Worm (Caenorhabditis elegans) whole organism, L4 larva: ENCODE data around the gene F21C10.7.

ENCODE experiments used
- D1046.2 ChIP-seq: fragments of 200-800 bp; sonication (Bioruptor generic); IDR thresholded peaks from 2 replicates; pipeline ENCODE4 v1.3.6; 2022; ENCODE audit warnings: missing genetic modification characterization, missing compliant biosample characterization
- F10B5.3 ChIP-seq: sonication (generic microtip); optimal IDR thresholded peaks from 2 replicates; lab custom pipeline; 2016; ENCODE audit warnings: mild to moderate bottlenecking, missing genetic modification characterization, missing compliant biosample characterization
- F37D6.2 ChIP-seq: sonication (generic microtip); optimal IDR thresholded peaks from 2 replicates; lab custom pipeline; 2016; ENCODE audit warnings: mild to moderate bottlenecking, missing genetic modification characterization, missing compliant biosample characterization
- F49E8.2 ChIP-seq: sonication (generic microtip); optimal IDR thresholded peaks from 2 replicates; lab custom pipeline; 2016; ENCODE audit warnings: missing compliant biosample characterization, mild to moderate bottlenecking, missing genetic modification characterization, borderline replicate concordance
- R02D3.7 ChIP-seq: fragments of 150-350 bp; sonication (generic microtip); optimal IDR thresholded peaks from 3 replicates; lab custom pipeline; 2014; ENCODE audit warnings: missing biosample characterization, missing genetic modification characterization
- T26A8.4 ChIP-seq: fragments of 200-800 bp; sonication (Bioruptor generic); IDR thresholded peaks from 2 replicates; pipeline ENCODE4 v1.3.6; 2022; ENCODE audit warnings: missing genetic modification characterization, missing compliant biosample characterization
- arid-1 ChIP-seq: fragments of 200-800 bp; sonication (Bioruptor generic); conservative IDR thresholded peaks from 2 replicates; pipeline ENCODE4 v1.3.6; 2022; ENCODE audit warnings: missing genetic modification reagents, missing genetic modification characterization, missing compliant biosample characterization
- ceh-20 ChIP-seq: fragments of 200-800 bp; sonication (Bioruptor generic); IDR thresholded peaks from 2 replicates; pipeline ENCODE4 v1.3.6; 2022; ENCODE audit warnings: missing genetic modification reagents, missing genetic modification characterization, missing compliant biosample characterization
- ceh-28 ChIP-seq: fragments of 150-350 bp; optimal IDR thresholded peaks from 2 replicates; lab custom pipeline; 2014; ENCODE audit warnings: missing biosample characterization, missing genetic modification reagents, missing genetic modification characterization
- ceh-44 ChIP-seq: fragments of 200-800 bp; sonication (Bioruptor generic); IDR thresholded peaks from 2 replicates; pipeline ENCODE4 v1.3.6; 2022; ENCODE audit warnings: missing genetic modification reagents, missing genetic modification characterization, missing compliant biosample characterization
- ceh-62 ChIP-seq: sonication (generic microtip); optimal IDR thresholded peaks from 2 replicates; lab custom pipeline; 2017; ENCODE audit warnings: missing biosample characterization, missing genetic modification characterization
- ceh-82 ChIP-seq: sonication (generic microtip); optimal IDR thresholded peaks from 2 replicates; lab custom pipeline; 2017; ENCODE audit warnings: missing biosample characterization, missing genetic modification characterization
- ces-1 ChIP-seq: fragments of 150-350 bp; sonication (generic microtip); optimal IDR thresholded peaks from 4 replicates; lab custom pipeline; 2014; ENCODE audit warnings: missing biosample characterization, missing genetic modification reagents, missing genetic modification characterization
- dmd-8 ChIP-seq: fragments of 200-800 bp; sonication (Bioruptor generic); IDR thresholded peaks from 2 replicates; pipeline ENCODE4 v1.3.6; 2022; ENCODE audit warnings: missing genetic modification characterization, missing compliant biosample characterization
- dmd-9 ChIP-seq: fragments of 200-800 bp; sonication (Bioruptor generic); IDR thresholded peaks from 2 replicates; pipeline ENCODE4 v1.3.6; 2022; ENCODE audit warnings: missing genetic modification reagents, missing genetic modification characterization, missing compliant biosample characterization
- dpl-1 ChIP-seq: fragments of 150-350 bp; optimal IDR thresholded peaks from 2 replicates; lab custom pipeline; 2014; ENCODE audit warnings: missing biosample characterization, missing genetic modification reagents, missing genetic modification characterization
- fkh-10 ChIP-seq: fragments of 150-350 bp; optimal IDR thresholded peaks from 2 replicates; lab custom pipeline; 2014; ENCODE audit warnings: missing biosample characterization, missing genetic modification reagents, missing genetic modification characterization
- hlh-11 ChIP-seq: fragments of 200-800 bp; sonication (Bioruptor generic); optimal IDR thresholded peaks from 2 replicates; lab custom pipeline; 2018; ENCODE audit warnings: mild to moderate bottlenecking, missing genetic modification characterization, missing compliant biosample characterization
- hlh-30 ChIP-seq: sonication (generic microtip); optimal IDR thresholded peaks from 2 replicates; lab custom pipeline; 2017; ENCODE audit warnings: antibody characterized with exemption, mild to moderate bottlenecking, missing genetic modification characterization, missing compliant biosample characterization; ENCODE audit not compliant: insufficient read depth
- jun-1 ChIP-seq: fragments of 150-350 bp; optimal IDR thresholded peaks from 2 replicates; lab custom pipeline; 2014; ENCODE audit warnings: missing biosample characterization, missing genetic modification reagents, missing genetic modification characterization
- lin-1 ChIP-seq: fragments of 200-800 bp; sonication (Bioruptor generic); IDR thresholded peaks from 2 replicates; pipeline ENCODE4 v1.3.6; 2022; ENCODE audit warnings: missing genetic modification reagents, missing genetic modification characterization, missing compliant biosample characterization
- lin-13 ChIP-seq: fragments of 150-350 bp; optimal IDR thresholded peaks from 2 replicates; lab custom pipeline; 2014; ENCODE audit warnings: missing biosample characterization, missing genetic modification reagents, missing genetic modification characterization
- lin-15B ChIP-seq: fragments of 150-350 bp; sonication (generic microtip); optimal IDR thresholded peaks from 3 replicates; lab custom pipeline; 2014; ENCODE audit warnings: missing biosample characterization, missing genetic modification characterization
- lin-38 ChIP-seq: fragments of 200-800 bp; sonication (Bioruptor generic); IDR thresholded peaks from 2 replicates; pipeline ENCODE4 v1.3.6; 2022; ENCODE audit warnings: missing genetic modification reagents, missing genetic modification characterization, missing compliant biosample characterization
- mdl-1 ChIP-seq, 2 experiments: fragments of 150-350 bp in 1 of 2; sonication (generic microtip) in 1 of 2; optimal IDR thresholded peaks; 2 replicates each; lab custom pipeline; 2014 to 2017; ENCODE audit warnings: missing biosample characterization in 2 of 2, missing genetic modification characterization in 2 of 2
- mdt-29 ChIP-seq: fragments of 200-800 bp; sonication (Bioruptor generic); IDR thresholded peaks from 2 replicates; pipeline ENCODE4 v1.3.6; 2022; ENCODE audit warnings: missing genetic modification reagents, missing genetic modification characterization, missing compliant biosample characterization
- mep-1 ChIP-seq: fragments of 150-350 bp; sonication (generic microtip); optimal IDR thresholded peaks from 3 replicates; lab custom pipeline; 2014; ENCODE audit warnings: missing biosample characterization, missing genetic modification characterization
- mes-2 ChIP-seq: sonication (generic microtip); optimal IDR thresholded peaks from 2 replicates; lab custom pipeline; 2016; ENCODE audit warnings: missing genotype, mild to moderate bottlenecking, missing genetic modification characterization, missing compliant biosample characterization; ENCODE audit not compliant: poor library complexity, severe bottlenecking
- mxl-2 ChIP-seq: fragments of 200-800 bp; sonication (Bioruptor generic); conservative IDR thresholded peaks from 2 replicates; pipeline ENCODE4 v1.3.6; 2022; ENCODE audit warnings: missing genetic modification reagents, missing genetic modification characterization, missing compliant biosample characterization
- nhr-11 ChIP-seq: fragments of 150-350 bp; optimal IDR thresholded peaks from 2 replicates; lab custom pipeline; 2014; ENCODE audit warnings: missing biosample characterization, missing genetic modification characterization
- nhr-25 ChIP-seq: sonication (generic microtip); optimal IDR thresholded peaks from 2 replicates; lab custom pipeline; 2017; ENCODE audit warnings: missing genetic modification characterization, mild to moderate bottlenecking, missing compliant biosample characterization, antibody characterized with exemption, moderate library complexity, borderline replicate concordance; ENCODE audit not compliant: insufficient read depth
- nhr-28 ChIP-seq: fragments of 150-350 bp; optimal IDR thresholded peaks from 2 replicates; lab custom pipeline; 2014; ENCODE audit warnings: missing biosample characterization, missing genetic modification characterization
- nhr-41 ChIP-seq: fragments of 200-800 bp; sonication (Bioruptor generic); IDR thresholded peaks from 2 replicates; pipeline ENCODE4 v1.3.6; 2022; ENCODE audit warnings: missing genetic modification reagents, missing genetic modification characterization, missing compliant biosample characterization
- nhr-42 ChIP-seq: fragments of 200-800 bp; sonication (Bioruptor generic); IDR thresholded peaks from 2 replicates; pipeline ENCODE4 v1.3.6; 2022; ENCODE audit warnings: missing genetic modification characterization, missing compliant biosample characterization
- nhr-48 ChIP-seq: sonication (generic microtip); optimal IDR thresholded peaks from 2 replicates; lab custom pipeline; 2016; ENCODE audit warnings: mild to moderate bottlenecking, missing genetic modification characterization, missing compliant biosample characterization
- nhr-77 ChIP-seq: fragments of 150-350 bp; optimal IDR thresholded peaks from 2 replicates; lab custom pipeline; 2014; ENCODE audit warnings: missing biosample characterization, missing genetic modification characterization
- php-3 ChIP-seq: fragments of 200-800 bp; sonication (Bioruptor generic); IDR thresholded peaks from 2 replicates; pipeline ENCODE4 v1.3.6; 2022; ENCODE audit warnings: missing genetic modification reagents, missing genetic modification characterization, missing compliant biosample characterization
- saeg-2 ChIP-seq: fragments of 200-800 bp; sonication (Bioruptor generic); IDR thresholded peaks from 2 replicates; pipeline ENCODE4 v1.3.6; 2022; ENCODE audit warnings: missing genetic modification reagents, missing genetic modification characterization, missing compliant biosample characterization
- skn-1 ChIP-seq: fragments of 150-350 bp; optimal IDR thresholded peaks from 2 replicates; lab custom pipeline; 2014; ENCODE audit warnings: missing biosample characterization, missing genetic modification characterization
- snpc-1.2 ChIP-seq: fragments of 200-800 bp; sonication (Bioruptor generic); IDR thresholded peaks from 2 replicates; pipeline ENCODE4 v1.3.6; 2022; ENCODE audit warnings: missing genetic modification reagents, missing genetic modification characterization, missing compliant biosample characterization
- snpc-4 ChIP-seq: fragments of 150-350 bp; optimal IDR thresholded peaks from 2 replicates; lab custom pipeline; 2014; ENCODE audit warnings: missing biosample characterization, missing genetic modification characterization
- spr-1 ChIP-seq: sonication (generic microtip); optimal IDR thresholded peaks from 2 replicates; lab custom pipeline; 2016; ENCODE audit warnings: mild to moderate bottlenecking, missing genetic modification characterization, missing compliant biosample characterization
- spr-3 ChIP-seq: fragments of 200-800 bp; sonication (Bioruptor generic); optimal IDR thresholded peaks from 2 replicates; lab custom pipeline; 2018; ENCODE audit warnings: mild to moderate bottlenecking, missing genetic modification characterization, missing compliant biosample characterization
- unc-130 ChIP-seq: sonication (generic microtip); optimal IDR thresholded peaks from 2 replicates; lab custom pipeline; 2016; ENCODE audit warnings: missing genetic modification reagents, missing genetic modification characterization, missing compliant biosample characterization
- unc-62 ChIP-seq, 3 experiments: fragments of 150-350 bp in 1 of 3; sonication (generic microtip); optimal IDR thresholded peaks in 2 of 3; peaks in 1 of 3; 1 replicate in 1 of 3; 2 replicates in 2 of 3; lab custom pipeline; 2014 to 2017; ENCODE audit warnings: missing biosample characterization in 3 of 3, missing genetic modification characterization in 3 of 3, missing genetic modification reagents in 3 of 3, missing genotype in 1 of 3
- vab-7 ChIP-seq: fragments of 200-800 bp; sonication (Bioruptor generic); IDR thresholded peaks from 2 replicates; pipeline ENCODE4 v1.3.6; 2022; ENCODE audit warnings: missing genetic modification reagents, missing genetic modification characterization, missing compliant biosample characterization
- zag-1 ChIP-seq: fragments of 150-350 bp; optimal IDR thresholded peaks from 2 replicates; lab custom pipeline; 2014; ENCODE audit warnings: missing biosample characterization, missing genetic modification characterization
- zfp-2 ChIP-seq: sonication (generic microtip); optimal IDR thresholded peaks from 2 replicates; lab custom pipeline; 2016; ENCODE audit warnings: mild to moderate bottlenecking, missing genetic modification characterization, missing compliant biosample characterization
- zfp-3 ChIP-seq: fragments of 200-800 bp; sonication (Bioruptor generic); conservative IDR thresholded peaks from 2 replicates; pipeline ENCODE4 v1.3.6; 2022; ENCODE audit warnings: missing genetic modification reagents, missing genetic modification characterization, missing compliant biosample characterization
- ztf-7 ChIP-seq: fragments of 150-350 bp; optimal IDR thresholded peaks from 2 replicates; lab custom pipeline; 2014; ENCODE audit warnings: missing biosample characterization, missing genetic modification characterization

F21C10.7 gene

DNA sequence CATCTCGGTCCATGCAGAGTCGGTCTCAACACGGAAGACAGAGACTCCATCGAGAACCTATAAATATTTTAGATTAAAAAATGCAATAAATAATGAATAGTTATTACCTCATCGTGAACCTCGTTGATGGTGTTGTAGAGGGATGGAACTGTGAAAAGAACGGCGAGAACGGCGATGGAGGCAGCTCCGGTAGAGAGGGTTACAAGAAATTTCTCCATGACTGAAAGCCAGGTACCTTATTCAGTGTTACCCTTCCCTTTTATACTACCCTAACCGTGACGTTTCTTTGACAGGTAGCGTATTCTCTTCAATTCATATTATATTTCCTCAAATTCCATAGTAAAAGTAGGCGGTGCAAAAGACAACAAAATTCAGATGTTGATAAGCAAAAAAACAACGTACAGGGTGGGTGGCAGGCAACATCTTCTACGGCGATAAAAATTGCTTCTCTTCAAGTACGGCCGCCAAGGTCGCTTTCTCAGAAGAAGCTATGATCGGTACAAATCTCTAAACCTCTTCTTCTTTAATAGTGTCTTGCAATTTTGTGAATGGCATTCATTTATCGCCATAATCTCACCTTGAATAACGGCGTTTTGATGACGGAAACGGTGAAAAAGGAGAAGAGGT is 52.6 kb downstream of the F21C10.7 start, which contains the start of gene col-10 (continued):
- TF ChIP-seq php-3 (GFP tag; lab: Robert Waterston, UW) = no peak
- TF ChIP-seq F10B5.3 (tag; lab: Kevin White, UChicago) = no peak
- TF ChIP-seq lin-38 (GFP tag; lab: Robert Waterston, UW) = no peak
- TF ChIP-seq unc-62 (GFP tag; optimal IDR thresholded peaks at IDR 0.05 in 1 of 2; lab: Kevin White, UChicago) = peak in 1 of 2 experiments; percentile 66
- TF ChIP-seq unc-62 (tag; optimal IDR thresholded peaks at IDR 0.05; lab: Kevin White, UChicago) = no peak
- peak; percentile 3 for TF ChIP-seq mep-1 (tag; lab: Kevin White, UChicago)
- TF ChIP-seq D1046.2 = no peak
- TF ChIP-seq T26A8.4 (GFP tag; lab: Robert Waterston, UW) = 0 out of 2 replicates have a peak, but pooled peaks have one; percentile 33
- TF ChIP-seq fkh-10 (GFP tag; lab: Kevin White, UChicago) = no peak
- no peak for TF ChIP-seq nhr-77 (tag; lab: Kevin White, UChicago)
- no peak for TF ChIP-seq snpc-4
- TF ChIP-seq snpc-1.2 (GFP tag; lab: Robert Waterston, UW) = peak; percentile 35; the same call in 1 of the 2 replicates
- TF ChIP-seq hlh-11 (tag; lab: Kevin White, UChicago) = peak; percentile 6
- TF ChIP-seq zfp-2 (tag; lab: Kevin White, UChicago) = no peak
- TF ChIP-seq ces-1 (GFP tag; lab: Kevin White, UChicago) = no peak
- no peak for TF ChIP-seq saeg-2 (GFP tag; lab: Robert Waterston, UW)
- no peak for TF ChIP-seq nhr-11 (tag; lab: Kevin White, UChicago)
- TF ChIP-seq spr-3 (GFP tag; lab: Kevin White, UChicago) = no peak
- TF ChIP-seq hlh-30 (tag; lab: Kevin White, UChicago) = no peak
- TF ChIP-seq lin-15B (tag; lab: Kevin White, UChicago) = no peak
- TF ChIP-seq mes-2 (tag; lab: Kevin White, UChicago) = no peak
- TF ChIP-seq nhr-41 = no peak
- no peak for TF ChIP-seq dpl-1 (GFP tag; lab: Kevin White, UChicago)
- TF ChIP-seq spr-1 = no peak
- TF ChIP-seq jun-1 (tag; lab: Kevin White, UChicago) = no peak
- TF ChIP-seq ceh-28 (tag; lab: Kevin White, UChicago) = no peak
- no peak for TF ChIP-seq nhr-48
- 0 out of 2 replicates have a peak, but pooled peaks have one; percentile 18 for TF ChIP-seq nhr-42 (GFP tag; lab: Robert Waterston, UW)
- TF ChIP-seq R02D3.7 (tag; lab: Kevin White, UChicago) = no peak
- no peak for TF ChIP-seq dmd-8 (GFP tag; lab: Robert Waterston, UW)
- peak; percentile 41 for TF ChIP-seq nhr-28 (tag; lab: Kevin White, UChicago)
- no peak for TF ChIP-seq mdt-29 (GFP tag; lab: Robert Waterston, UW)
- no peak for TF ChIP-seq zag-1 (tag; lab: Kevin White, UChicago)
- no peak for TF ChIP-seq ztf-7 (tag; lab: Kevin White, UChicago)
- TF ChIP-seq ceh-82 (tag; lab: Kevin White, UChicago) = no peak
- no peak for TF ChIP-seq unc-130
- TF ChIP-seq F37D6.2 (tag; lab: Kevin White, UChicago) = no peak
- TF ChIP-seq ceh-62 (tag; lab: Kevin White, UChicago) = no peak
- TF ChIP-seq mxl-2 = no peak
- TF ChIP-seq lin-1 = no peak
- no peak for TF ChIP-seq ceh-44
- TF ChIP-seq lin-13 (GFP tag; lab: Kevin White, UChicago) = no peak
- TF ChIP-seq nhr-25 = peak; percentile 76
- TF ChIP-seq arid-1 = no peak
- TF ChIP-seq dmd-9 (GFP tag; lab: Robert Waterston, UW) = no peak
- TF ChIP-seq zfp-3 = no peak
- TF ChIP-seq F49E8.2 (tag; lab: Kevin White, UChicago) = no peak
- TF ChIP-seq skn-1 (tag; lab: Kevin White, UChicago) = no peak
- no peak for TF ChIP-seq ceh-20
- TF ChIP-seq mdl-1 (tag; optimal IDR thresholded peaks at IDR 0.05; lab: Kevin White, UChicago) = no peak
- TF ChIP-seq vab-7 (GFP tag; lab: Robert Waterston, UW) = no peak
